Fruit fly (Drosophila melanogaster) whole organism, embryonic: Measurements from ENCODE around the gene CG14036.
A peak's percentile ranks its signal among the peaks of the same experiment; 100 is the strongest.

Source experiments
- Awh ChIP-seq: fragments of 200-800 bp; sonication (Bioruptor generic); IDR thresholded peaks from 2 replicates; pipeline ENCODE4, ENCODE4 v1.3.6; 2022; ENCODE audit warnings: missing biosample characterization, missing genetic modification characterization
- Blimp-1 ChIP-seq: fragments of 200-800 bp; sonication (Bioruptor generic); optimal IDR thresholded peaks from 3 replicates; lab custom pipeline; 2018; ENCODE audit warnings: missing biosample characterization, missing genetic modification characterization, mild to moderate bottlenecking, moderate library complexity, missing genetic modification reagents
- Bteb2 ChIP-seq: fragments of 200-800 bp; sonication (Bioruptor generic); optimal IDR thresholded peaks from 2 replicates; lab custom pipeline; 2016; ENCODE audit warnings: missing biosample characterization, missing genetic modification characterization
- CG10543 ChIP-seq: fragments of 200-800 bp; sonication (Bioruptor generic); optimal IDR thresholded peaks from 3 replicates; lab custom pipeline; 2017; ENCODE audit warnings: missing biosample characterization, mild to moderate bottlenecking, missing genetic modification characterization, moderate library complexity
- CG11247 ChIP-seq: fragments of 200-800 bp; sonication (Bioruptor generic); IDR thresholded peaks from 2 replicates; pipeline ENCODE4 v1.3.6; 2022; ENCODE audit warnings: missing biosample characterization, missing genetic modification characterization
- CG12155 ChIP-seq: fragments of 200-800 bp; sonication (Bioruptor generic); optimal IDR thresholded peaks from 3 replicates; lab custom pipeline; 2016; ENCODE audit warnings: missing biosample characterization, missing genetic modification characterization
- CG1233 ChIP-seq: fragments of 200-800 bp; sonication (Bioruptor generic); optimal IDR thresholded peaks from 4 replicates; lab custom pipeline; 2018; ENCODE audit warnings: missing biosample characterization, mild to moderate bottlenecking, missing genetic modification characterization
- CG13624 ChIP-seq: fragments of 200-800 bp; sonication (Bioruptor generic); optimal IDR thresholded peaks from 2 replicates; lab custom pipeline; 2016; ENCODE audit warnings: missing biosample characterization, missing genetic modification characterization
- CG13894 ChIP-seq: fragments of 200-800 bp; sonication (Bioruptor generic); optimal IDR thresholded peaks from 3 replicates; lab custom pipeline; 2018; ENCODE audit warnings: missing biosample characterization, mild to moderate bottlenecking, missing genetic modification characterization, moderate library complexity
- CG16779 ChIP-seq: fragments of 200-800 bp; sonication (Bioruptor generic); IDR thresholded peaks from 2 replicates; pipeline ENCODE4 v1.3.6; 2022; ENCODE audit warnings: missing biosample characterization, missing genetic modification characterization
- CG17186 ChIP-seq: fragments of 200-800 bp; sonication (Bioruptor generic); optimal IDR thresholded peaks from 3 replicates; lab custom pipeline; 2017; ENCODE audit warnings: missing biosample characterization, missing genetic modification reagents, missing genetic modification characterization
- CG18599 ChIP-seq: fragments of 200-800 bp; sonication (Bioruptor generic); optimal IDR thresholded peaks from 3 replicates; lab custom pipeline; 2017; ENCODE audit warnings: missing biosample characterization, missing genetic modification characterization, mild to moderate bottlenecking, moderate library complexity, missing genetic modification reagents
- CG3407 ChIP-seq: fragments of 200-800 bp; sonication (Bioruptor generic); optimal IDR thresholded peaks from 2 replicates; lab custom pipeline; 2018; ENCODE audit warnings: missing biosample characterization, mild to moderate bottlenecking, missing genetic modification characterization
- CG4707 ChIP-seq: fragments of 200-800 bp; sonication (Bioruptor generic); optimal IDR thresholded peaks from 2 replicates; lab custom pipeline; 2018; ENCODE audit warnings: missing biosample characterization, mild to moderate bottlenecking, missing genetic modification characterization, moderate library complexity
- CG6254 ChIP-seq: fragments of 200-800 bp; sonication (Bioruptor generic); optimal IDR thresholded peaks from 3 replicates; lab custom pipeline; 2017; ENCODE audit warnings: mild to moderate bottlenecking, missing biosample characterization, missing genetic modification reagents, missing genetic modification characterization
- CG6813 ChIP-seq: fragments of 200-800 bp; sonication (Bioruptor generic); optimal IDR thresholded peaks from 2 replicates; lab custom pipeline; 2017; ENCODE audit warnings: missing biosample characterization, missing genetic modification characterization, mild to moderate bottlenecking, moderate library complexity, missing genetic modification reagents
- CG7357 ChIP-seq: fragments of 200-800 bp; sonication (Bioruptor generic); IDR thresholded peaks from 3 replicates; pipeline ENCODE4 v1.3.6; 2022; ENCODE audit warnings: missing biosample characterization, missing genetic modification characterization
- CG7839 ChIP-seq: fragments of 200-800 bp; sonication (Bioruptor generic); optimal IDR thresholded peaks from 3 replicates; lab custom pipeline; 2018; ENCODE audit warnings: missing biosample characterization, mild to moderate bottlenecking, missing genetic modification characterization, moderate library complexity
- CG7963 ChIP-seq: fragments of 200-800 bp; sonication (Bioruptor generic); IDR thresholded peaks from 3 replicates; pipeline ENCODE4 v1.3.6; 2022; ENCODE audit warnings: missing biosample characterization, missing genetic modification characterization; ENCODE audit not compliant: partially characterized antibody
- CG8290 ChIP-seq, 3 experiments: fragments of 200-800 bp; sonication (Bioruptor generic); optimal IDR thresholded peaks; 2 replicates each; lab custom pipeline; 2016 to 2019; ENCODE audit warnings: missing biosample characterization in 3 of 3, missing genetic modification characterization in 3 of 3, mild to moderate bottlenecking in 2 of 3, moderate library complexity in 1 of 3
- CG8944 ChIP-seq: fragments of 200-800 bp; sonication (Bioruptor generic); optimal IDR thresholded peaks from 3 replicates; lab custom pipeline; 2016; ENCODE audit warnings: missing biosample characterization, missing genetic modification characterization
- CG9727 ChIP-seq: fragments of 200-800 bp; sonication (Bioruptor generic); optimal IDR thresholded peaks from 3 replicates; lab custom pipeline; 2017; ENCODE audit warnings: missing biosample characterization, mild to moderate bottlenecking, missing genetic modification characterization
- Doc3 ChIP-seq: fragments of 200-800 bp; sonication (Bioruptor generic); IDR thresholded peaks from 3 replicates; pipeline ENCODE4 v1.3.6; 2022; ENCODE audit warnings: missing biosample characterization, missing genetic modification characterization; ENCODE audit not compliant: partially characterized antibody
- E2f1 ChIP-seq: fragments of 200-800 bp; sonication (Bioruptor generic); IDR thresholded peaks from 2 replicates; pipeline ENCODE4 v1.3.6; 2022; ENCODE audit warnings: missing biosample characterization, missing genetic modification characterization
- ERR ChIP-seq: fragments of 200-800 bp; sonication (Bioruptor generic); optimal IDR thresholded peaks from 2 replicates; lab custom pipeline; 2016; ENCODE audit warnings: missing biosample characterization, missing genetic modification characterization
- Eip74EF ChIP-seq, 2 experiments: fragments of 200-800 bp in 1 of 2; fragments of >200 bp in 1 of 2; sonication (Bioruptor generic) in 1 of 2; optimal IDR thresholded peaks; 2 replicates each; lab custom pipeline; 2017 to 2019; ENCODE audit warnings: missing biosample characterization in 2 of 2, missing genetic modification characterization in 2 of 2, mild to moderate bottlenecking in 1 of 2, moderate library complexity in 1 of 2
- Ets97D ChIP-seq: fragments of 200-800 bp; sonication (Bioruptor generic); optimal IDR thresholded peaks from 3 replicates; lab custom pipeline; 2016; ENCODE audit warnings: missing biosample characterization, missing genetic modification characterization
- HHEX ChIP-seq: fragments of 200-800 bp; sonication (Bioruptor generic); optimal IDR thresholded peaks from 3 replicates; lab custom pipeline; 2017; ENCODE audit warnings: missing biosample characterization, mild to moderate bottlenecking, missing genetic modification characterization, missing genetic modification reagents
- Hmx ChIP-seq: fragments of 200-800 bp; sonication (Bioruptor generic); optimal IDR thresholded peaks from 2 replicates; lab custom pipeline; 2016; ENCODE audit warnings: missing biosample characterization, missing genetic modification characterization
- Ravus ChIP-seq: fragments of 200-800 bp; sonication (Bioruptor generic); IDR thresholded peaks from 2 replicates; pipeline ENCODE4 v1.3.6; 2022; ENCODE audit warnings: missing biosample characterization, missing genetic modification characterization
- Rfx ChIP-seq: fragments of 200-800 bp; sonication (Bioruptor generic); IDR thresholded peaks from 2 replicates; pipeline ENCODE4 v1.3.6; 2022; ENCODE audit warnings: missing biosample characterization, missing genetic modification characterization
- Sox100B ChIP-seq: fragments of 200-800 bp; sonication (Bioruptor generic); optimal IDR thresholded peaks from 3 replicates; lab custom pipeline; 2018; ENCODE audit warnings: missing biosample characterization, mild to moderate bottlenecking, missing genetic modification characterization
- Sox102F ChIP-seq: fragments of 200-800 bp; sonication (Bioruptor generic); optimal IDR thresholded peaks from 2 replicates; lab custom pipeline; 2018; ENCODE audit warnings: missing biosample characterization, mild to moderate bottlenecking, missing genetic modification characterization, moderate library complexity
- cg ChIP-seq: fragments of 200-800 bp; sonication (Bioruptor generic); optimal IDR thresholded peaks from 3 replicates; lab custom pipeline; 2019; ENCODE audit warnings: missing biosample characterization, mild to moderate bottlenecking, missing genetic modification characterization, moderate library complexity
- chm ChIP-seq: fragments of 200-800 bp; sonication (Bioruptor generic); IDR thresholded peaks from 2 replicates; pipeline ENCODE4 v1.3.6; 2022; ENCODE audit warnings: missing biosample characterization, missing genetic modification characterization
- ci ChIP-seq: fragments of 200-800 bp; sonication (Bioruptor generic); IDR thresholded peaks from 3 replicates; pipeline ENCODE4 v1.3.6; 2022; ENCODE audit warnings: missing biosample characterization, missing genetic modification characterization
- dmrt11E ChIP-seq: fragments of 200-800 bp; sonication (Bioruptor generic); optimal IDR thresholded peaks from 3 replicates; lab custom pipeline; 2018; ENCODE audit warnings: missing biosample characterization, mild to moderate bottlenecking, missing genetic modification characterization, moderate library complexity
- fd102C ChIP-seq: fragments of 200-800 bp; sonication (Bioruptor generic); optimal IDR thresholded peaks from 2 replicates; lab custom pipeline; 2018; ENCODE audit warnings: missing biosample characterization, mild to moderate bottlenecking, missing genetic modification characterization, moderate library complexity
- kni ChIP-seq: fragments of 200-800 bp; sonication (Bioruptor generic); optimal IDR thresholded peaks from 3 replicates; lab custom pipeline; 2017; ENCODE audit warnings: mild to moderate bottlenecking, missing biosample characterization, missing genetic modification reagents, missing genetic modification characterization
- oc ChIP-seq: fragments of 200-800 bp; sonication (Bioruptor generic); optimal IDR thresholded peaks from 2 replicates; lab custom pipeline; 2018; ENCODE audit warnings: missing biosample characterization, mild to moderate bottlenecking, missing genetic modification characterization, moderate library complexity
- otp ChIP-seq: fragments of 200-800 bp; sonication (Bioruptor generic); IDR thresholded peaks from 3 replicates; pipeline ENCODE4, ENCODE4 v1.3.6; 2022; ENCODE audit warnings: missing biosample characterization, missing genetic modification characterization
- pita ChIP-seq: fragments of 200-800 bp; sonication (Bioruptor generic); optimal IDR thresholded peaks from 2 replicates; lab custom pipeline; 2017; ENCODE audit warnings: missing biosample characterization, mild to moderate bottlenecking, missing genetic modification characterization
- rib ChIP-seq: fragments of 200-800 bp; sonication (Bioruptor generic); IDR thresholded peaks from 2 replicates; pipeline ENCODE4 v1.3.6; 2022; ENCODE audit warnings: missing biosample characterization, missing genetic modification characterization
- sens ChIP-seq: fragments of 200-800 bp; sonication (Bioruptor generic); peaks from one replicate; lab custom pipeline; 2016; ENCODE audit warnings: missing biosample characterization, missing genetic modification characterization
- sisA ChIP-seq: fragments of 200-800 bp; sonication (Bioruptor generic); IDR thresholded peaks from 2 replicates; pipeline ENCODE4 v1.3.6; 2022; ENCODE audit warnings: missing biosample characterization, missing genetic modification characterization
- unpg ChIP-seq: fragments of 200-800 bp; sonication (Bioruptor generic); optimal IDR thresholded peaks from 3 replicates; lab custom pipeline; 2018; ENCODE audit warnings: missing biosample characterization, mild to moderate bottlenecking, missing genetic modification characterization, moderate library complexity
- vnd ChIP-seq: fragments of 200-800 bp; sonication (Bioruptor generic); IDR thresholded peaks from 3 replicates; pipeline ENCODE4 v1.3.6; 2022; ENCODE audit warnings: missing biosample characterization, missing genetic modification characterization; ENCODE audit not compliant: partially characterized antibody
- wek ChIP-seq: fragments of 200-800 bp; sonication (Bioruptor generic); optimal IDR thresholded peaks from 3 replicates; lab custom pipeline; 2018; ENCODE audit warnings: missing biosample characterization, mild to moderate bottlenecking, missing genetic modification characterization, moderate library complexity
- zfh2 ChIP-seq: fragments of 200-800 bp; sonication (Bioruptor generic); optimal IDR thresholded peaks from 2 replicates; lab custom pipeline; 2016; ENCODE audit warnings: missing biosample characterization, missing genetic modification characterization

Gene CG14036

dm6 chr2L:5044361-5044891 lies 10.4 kb downstream of the CG14036 start, which contains the start of gene CG31650 (continued):
- TF ChIP-seq sens: peak; percentile 17
- TF ChIP-seq CG17186 (GFP tag; lab: Kevin White, UChicago): no peak
- TF ChIP-seq chm: peak; percentile 53
- no peak for TF ChIP-seq CG4707 (GFP tag; lab: Kevin White, UChicago)
- no peak for TF ChIP-seq CG7357 (GFP tag; lab: Robert Waterston, UW)
- TF ChIP-seq CG10543 (GFP tag; lab: Kevin White, UChicago): peak; percentile 43
- TF ChIP-seq CG12155 (GFP tag; lab: Kevin White, UChicago): no peak
- TF ChIP-seq HHEX (GFP tag; lab: Kevin White, UChicago): no peak
- no peak for TF ChIP-seq sisA (GFP tag; lab: Robert Waterston, UW)
- peak; percentile 29 for TF ChIP-seq oc
- TF ChIP-seq CG11247 (GFP tag; lab: Robert Waterston, UW): no peak
- peak; percentile 42 for TF ChIP-seq Blimp-1 (GFP tag; lab: Kevin White, UChicago)
- no peak for TF ChIP-seq otp
- TF ChIP-seq CG6254 (GFP tag; lab: Kevin White, UChicago): no peak
- peak; percentile 35 for TF ChIP-seq cg (GFP tag; lab: Kevin White, UChicago)
- TF ChIP-seq CG7963 (GFP tag; lab: Robert Waterston, UW): no peak
- no peak for TF ChIP-seq CG1233 (GFP tag; lab: Kevin White, UChicago)
- no peak for TF ChIP-seq unpg
- no peak for TF ChIP-seq Doc3 (GFP tag; lab: Robert Waterston, UW)
- no peak for TF ChIP-seq CG8944 (GFP tag; lab: Kevin White, UChicago)
- TF ChIP-seq zfh2 (GFP tag; lab: Kevin White, UChicago): no peak
- TF ChIP-seq vnd (GFP tag; lab: Robert Waterston, UW): no peak
- TF ChIP-seq Hmx (GFP tag; lab: Kevin White, UChicago): no peak
- TF ChIP-seq CG6813 (GFP tag; lab: Kevin White, UChicago): no peak
- TF ChIP-seq CG18599 (GFP tag; lab: Kevin White, UChicago): no peak
- TF ChIP-seq CG3407: no peak
- no peak for TF ChIP-seq ERR
- TF ChIP-seq CG13624 (GFP tag; lab: Kevin White, UChicago): no peak
- no peak for TF ChIP-seq Sox102F (GFP tag; lab: Kevin White, UChicago)
- no peak for TF ChIP-seq Awh (GFP tag; lab: Robert Waterston, UW)
- TF ChIP-seq Ravus (GFP tag; lab: Robert Waterston, UW): no peak
- TF ChIP-seq pita (GFP tag; lab: Kevin White, UChicago): no peak
- peak; percentile 33 for TF ChIP-seq CG13894 (tag; lab: Kevin White, UChicago)
- TF ChIP-seq dmrt11E (tag; lab: Kevin White, UChicago): no peak
- TF ChIP-seq Rfx (GFP tag; lab: Robert Waterston, UW): peak; percentile 6; the same call in 1 of the 2 replicates
- TF ChIP-seq CG16779 (GFP tag; lab: Robert Waterston, UW): no peak
- TF ChIP-seq Sox100B (GFP tag; lab: Kevin White, UChicago): no peak
- TF ChIP-seq E2f1 (GFP tag; lab: Robert Waterston, UW): no peak
- TF ChIP-seq CG7839 (tag; lab: Kevin White, UChicago): no peak
- TF ChIP-seq ci (GFP tag; lab: Robert Waterston, UW): peak; percentile 7; the same call in 2 of the 3 replicates
- TF ChIP-seq fd102C (GFP tag; lab: Kevin White, UChicago): no peak
- no peak for TF ChIP-seq CG8290 (GFP tag; optimal IDR thresholded peaks at IDR 0.05; lab: Kevin White, UChicago)
- TF ChIP-seq CG8290 (tag; optimal IDR thresholded peaks at IDR 0.05; lab: Kevin White, UChicago): no peak
- no peak for TF ChIP-seq Ets97D (GFP tag; lab: Kevin White, UChicago)
- TF ChIP-seq Bteb2: no peak
- no peak for TF ChIP-seq CG9727 (GFP tag; lab: Kevin White, UChicago)
- TF ChIP-seq Eip74EF (GFP tag; optimal IDR thresholded peaks at IDR 0.05; lab: Kevin White, UChicago): no peak
- peak; percentile 65 for TF ChIP-seq kni (GFP tag; lab: Kevin White, UChicago)
- TF ChIP-seq rib: no peak
- peak; percentile 18 for TF ChIP-seq wek (GFP tag; lab: Kevin White, UChicago)
